ENCODE assay signal across 1 fruit fly cellular context in the genomic region with DNA sequence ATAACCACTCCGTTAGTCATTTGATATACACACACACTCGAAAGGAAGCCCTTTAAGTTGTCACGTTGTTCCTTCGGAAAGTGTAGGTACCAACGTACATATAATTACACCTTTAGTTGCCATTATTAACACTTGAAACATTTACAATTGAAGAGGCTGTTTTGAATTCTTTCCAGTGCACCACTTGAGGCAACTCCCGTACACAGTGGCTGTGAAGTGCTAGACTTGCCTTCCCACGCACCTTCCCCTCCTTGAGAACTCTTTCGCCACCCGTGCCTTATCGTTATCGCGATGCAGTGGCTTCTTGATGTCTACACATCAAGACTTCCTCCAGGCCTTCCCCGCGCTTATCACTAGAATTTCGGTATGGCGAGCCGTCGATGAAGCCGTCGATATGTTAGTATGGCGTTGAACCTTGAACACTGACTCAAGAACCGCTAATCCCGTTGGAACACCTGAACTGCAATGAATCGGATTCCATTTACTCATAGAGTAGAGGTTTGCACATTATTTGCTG.
TF ChIP-seq lines count a peak whose summit lies in the region.

No protein-coding gene starts in this region.

TF ChIP-seq in whole organism, embryonic, 481 proteins besides CTCF, POLR2A, EP300 and RAD21 (continued from another document):
- peak; percentile 47; the same call in 1 of the 3 replicates for TF ChIP-seq vnd (GFP tag; IDR thresholded peaks at IDR 0.05; lab: Robert Waterston, UW; ENCODE audit: partially characterized antibody)
- peak; percentile 15; the same call in 1 of the 2 replicates for TF ChIP-seq slbo (GFP tag; IDR thresholded peaks at IDR 0.05; lab: Robert Waterston, UW)
- peak; percentile 71 for TF ChIP-seq Med (GFP tag; lab: Kevin White, UChicago)
- TF ChIP-seq CG33557 (GFP tag; optimal IDR thresholded peaks at IDR 0.05; lab: Kevin White, UChicago) = no peak
- peak; percentile 85 for TF ChIP-seq grn (GFP tag; optimal IDR thresholded peaks at IDR 0.05; lab: Kevin White, UChicago)
